Fruit fly (Drosophila melanogaster): ENCODE measurements around the gene CG13622.

The CG13622 gene

dm6 chr3R:24514652-24515328, 8.7 kb downstream of the CG13622 start, which contains the start of the genes nAChRbeta2 and DZIP1:
Gene nAChRbeta2, minus strand, starts transcription at chr3R:24515106.
Gene DZIP1, plus strand, starts transcription at chr3R:24515278.
- no peak for TF ChIP-seq CG8159 (tag; optimal IDR thresholded peaks at IDR 0.05)
- no peak for TF ChIP-seq CG34367 (tag; optimal IDR thresholded peaks at IDR 0.05)
- no peak for TF ChIP-seq CG17806 (tag; optimal IDR thresholded peaks at IDR 0.05)
- no peak for TF ChIP-seq Snoo (tag; optimal IDR thresholded peaks at IDR 0.05)
- no peak for TF ChIP-seq EcR (GFP tag; optimal IDR thresholded peaks at IDR 0.05)
- no peak for TF ChIP-seq D1 (tag; optimal IDR thresholded peaks at IDR 0.05)
- no peak for TF ChIP-seq CG32121 (GFP tag; IDR thresholded peaks at IDR 0.05)
- TF ChIP-seq gl (tag; optimal IDR thresholded peaks at IDR 0.05) = no peak
- TF ChIP-seq rn (GFP tag; IDR thresholded peaks at IDR 0.05) = no peak
- TF ChIP-seq CG9948 (tag; optimal IDR thresholded peaks at IDR 0.05) = no peak
- no peak for TF ChIP-seq Pif1B (GFP tag; optimal IDR thresholded peaks at IDR 0.05)
- TF ChIP-seq CG12605 (GFP tag; IDR thresholded peaks at IDR 0.05) = no peak
- TF ChIP-seq CG10348 (GFP tag; IDR thresholded peaks at IDR 0.05) = no peak
- TF ChIP-seq Pif1A (GFP tag; optimal IDR thresholded peaks at IDR 0.05) = no peak

dm6 chr3R:24503627-24504026, 19.9 kb downstream of the CG13622 start:
- TF ChIP-seq CG10348 (GFP tag; IDR thresholded peaks at IDR 0.05) = no peak
- TF ChIP-seq CG12605 (GFP tag; IDR thresholded peaks at IDR 0.05) = no peak
- no peak for TF ChIP-seq Snoo (tag; optimal IDR thresholded peaks at IDR 0.05)
- TF ChIP-seq Ets98B (GFP tag; IDR thresholded peaks at IDR 0.05) = no peak
- TF ChIP-seq Pif1A (GFP tag; optimal IDR thresholded peaks at IDR 0.05) = no peak
- TF ChIP-seq gl (tag; optimal IDR thresholded peaks at IDR 0.05) = no peak
- TF ChIP-seq EcR (GFP tag; optimal IDR thresholded peaks at IDR 0.05) = no peak
- no peak for TF ChIP-seq CG13204 (GFP tag; optimal IDR thresholded peaks at IDR 0.05)

dm6 chr3R:24496084-24496483, 27.4 kb downstream of the CG13622 start:
- TF ChIP-seq CG9948 (tag; optimal IDR thresholded peaks at IDR 0.05) (no peak), EcR (GFP tag; optimal IDR thresholded peaks at IDR 0.05) (no peak), CG4496 (GFP tag; IDR thresholded peaks at IDR 0.05) (0 out of 3 replicates have a peak, but pooled peaks have one; percentile 50), CG10348 (GFP tag; IDR thresholded peaks at IDR 0.05) (no peak), D1 (tag; optimal IDR thresholded peaks at IDR 0.05) (no peak), CG15710 (tag; optimal IDR thresholded peaks at IDR 0.05) (peak; percentile 57), CG17806 (tag; optimal IDR thresholded peaks at IDR 0.05) (no peak), rn (GFP tag; IDR thresholded peaks at IDR 0.05) (0 out of 2 replicates have a peak, but pooled peaks have one; percentile 9), Ets98B (GFP tag; IDR thresholded peaks at IDR 0.05) (0 out of 2 replicates have a peak, but pooled peaks have one; percentile 24), fd96Ca (GFP tag; IDR thresholded peaks at IDR 0.05) (0 out of 3 replicates have a peak, but pooled peaks have one; percentile 49), CG34367 (tag; optimal IDR thresholded peaks at IDR 0.05) (peak; percentile 47), CG32121 (GFP tag; IDR thresholded peaks at IDR 0.05) (no peak), CG8301 (tag; optimal IDR thresholded peaks at IDR 0.05) (no peak), CG12605 (GFP tag; IDR thresholded peaks at IDR 0.05) (no peak), Snoo (tag; optimal IDR thresholded peaks at IDR 0.05) (no peak), Pif1B (GFP tag; optimal IDR thresholded peaks at IDR 0.05) (no peak), gl (tag; optimal IDR thresholded peaks at IDR 0.05) (no peak), Pif1A (GFP tag; optimal IDR thresholded peaks at IDR 0.05) (peak; percentile 48), CG13204 (GFP tag; optimal IDR thresholded peaks at IDR 0.05) (no peak), CG14655 (GFP tag; optimal IDR thresholded peaks at IDR 0.05) (peak; percentile 40), CG8159 (tag; optimal IDR thresholded peaks at IDR 0.05) (peak; percentile 68)

dm6 chr3R:24484990-24485478, 38.4 kb downstream of the CG13622 start, which contains the start of gene nAChRalpha2:
Gene nAChRalpha2, plus strand, starts transcription at chr3R:24485428.
- TF ChIP-seq fd96Ca (GFP tag; IDR thresholded peaks at IDR 0.05) = 0 out of 3 replicates have a peak, but pooled peaks have one; percentile 7
- TF ChIP-seq CG10348 (GFP tag; IDR thresholded peaks at IDR 0.05) = no peak
- TF ChIP-seq D1 (tag; optimal IDR thresholded peaks at IDR 0.05) = no peak
- TF ChIP-seq CG17806 (tag; optimal IDR thresholded peaks at IDR 0.05) = no peak
- no peak for TF ChIP-seq CG12605 (GFP tag; IDR thresholded peaks at IDR 0.05)
- no peak for TF ChIP-seq rn (GFP tag; IDR thresholded peaks at IDR 0.05)
- TF ChIP-seq CG32121 (GFP tag; IDR thresholded peaks at IDR 0.05) = no peak
- no peak for TF ChIP-seq Pif1A (GFP tag; optimal IDR thresholded peaks at IDR 0.05)

- TF ChIP-seq rn (GFP tag; IDR thresholded peaks at IDR 0.05) = no peak
- no peak for TF ChIP-seq D1 (tag; optimal IDR thresholded peaks at IDR 0.05)
- TF ChIP-seq CG8159 (tag; optimal IDR thresholded peaks at IDR 0.05) = no peak
- TF ChIP-seq gl (tag; optimal IDR thresholded peaks at IDR 0.05) = no peak
- TF ChIP-seq CG8301 (tag; optimal IDR thresholded peaks at IDR 0.05) = no peak
- no peak for TF ChIP-seq EcR (GFP tag; optimal IDR thresholded peaks at IDR 0.05)
- no peak for TF ChIP-seq Ets98B (GFP tag; IDR thresholded peaks at IDR 0.05)
Measured at dm6 chr3R:24481040-24481439, 42.4 kb downstream of the CG13622 start.

dm6 chr3R:24474760-24475159, 48.7 kb downstream of the CG13622 start:
- TF ChIP-seq CG4496 (GFP tag; IDR thresholded peaks at IDR 0.05) (no peak), Snoo (tag; optimal IDR thresholded peaks at IDR 0.05) (no peak), CG15710 (tag; optimal IDR thresholded peaks at IDR 0.05) (no peak), EcR (GFP tag; optimal IDR thresholded peaks at IDR 0.05) (no peak), fd96Ca (GFP tag; IDR thresholded peaks at IDR 0.05) (no peak), rn (GFP tag; IDR thresholded peaks at IDR 0.05) (no peak), Pif1B (GFP tag; optimal IDR thresholded peaks at IDR 0.05) (no peak)

All from whole organism, pupa.